Worm (Caenorhabditis elegans) whole organism, L1 larva: ENCODE measurements around the gene C50E3.13.

Experiments
- C34B4.2 ChIP-seq: sonication (generic microtip); optimal IDR thresholded peaks from 2 replicates; lab custom pipeline; 2017; ENCODE audit warnings: mild to moderate bottlenecking, missing genetic modification characterization, missing compliant biosample characterization
- F16B12.6 ChIP-seq: fragments of 150-350 bp; optimal IDR thresholded peaks from 2 replicates; lab custom pipeline; 2014; ENCODE audit warnings: missing biosample characterization, missing genetic modification characterization
- alr-1 ChIP-seq: fragments of 200-800 bp; sonication (Bioruptor generic); optimal IDR thresholded peaks from 2 replicates; lab custom pipeline; 2018; ENCODE audit warnings: borderline replicate concordance, mild to moderate bottlenecking, missing genetic modification characterization, missing compliant biosample characterization
- ama-1 ChIP-seq: fragments of 150-350 bp; optimal IDR thresholded peaks from 2 replicates; lab custom pipeline; 2014
- ceh-63 ChIP-seq: fragments of 200-800 bp; sonication (Bioruptor generic); optimal IDR thresholded peaks from 2 replicates; lab custom pipeline; 2018; ENCODE audit warnings: mild to moderate bottlenecking, missing genetic modification characterization, missing compliant biosample characterization
- ceh-8 ChIP-seq: fragments of 200-800 bp; sonication (Bioruptor generic); optimal IDR thresholded peaks from 2 replicates; lab custom pipeline; 2018; ENCODE audit warnings: mild to moderate bottlenecking, missing genetic modification characterization, moderate library complexity, missing compliant biosample characterization
- ceh-90 ChIP-seq: sonication (generic microtip); optimal IDR thresholded peaks from 2 replicates; lab custom pipeline; 2016; ENCODE audit warnings: missing genetic modification characterization, missing compliant biosample characterization
- dpl-1 ChIP-seq, 3 experiments: fragments of 150-350 bp in 2 of 3; sonication (generic microtip) in 1 of 3; optimal IDR thresholded peaks; 2 replicates each; lab custom pipeline; 2014 to 2017; ENCODE audit warnings: missing biosample characterization in 3 of 3, missing genetic modification characterization in 3 of 3, missing genetic modification reagents in 3 of 3
- dsc-1 ChIP-seq: sonication (generic microtip); optimal IDR thresholded peaks from 2 replicates; lab custom pipeline; 2016; ENCODE audit warnings: mild to moderate bottlenecking, missing genetic modification characterization, missing compliant biosample characterization
- efl-1 ChIP-seq, 4 experiments: fragments of 150-350 bp; optimal IDR thresholded peaks in 3 of 4; peaks in 1 of 4; 1 replicate in 1 of 4; 2 replicates in 3 of 4; lab custom pipeline; 2014; ENCODE audit warnings: missing biosample characterization in 2 of 4, missing genetic modification characterization in 2 of 4, missing genetic modification reagents in 2 of 4
- egl-13 ChIP-seq: sonication (generic microtip); optimal IDR thresholded peaks from 2 replicates; lab custom pipeline; 2016; ENCODE audit warnings: missing genotype, missing genetic modification reagents, missing genetic modification characterization, missing compliant biosample characterization
- elt-2 ChIP-seq: sonication (generic microtip); optimal IDR thresholded peaks from 2 replicates; lab custom pipeline; 2016; ENCODE audit warnings: missing genetic modification characterization, mild to moderate bottlenecking, inconsistent platforms, missing compliant biosample characterization, missing genetic modification reagents
- elt-3 ChIP-seq, 6 experiments: fragments of 150-350 bp in 1 of 6; sonication (generic microtip); optimal IDR thresholded peaks; 2 replicates each; lab custom pipeline; 2017 to 2018; ENCODE audit warnings: missing biosample characterization in 6 of 6, missing genetic modification characterization in 6 of 6, inconsistent platforms in 1 of 6
- fkh-4 ChIP-seq: sonication (generic microtip); optimal IDR thresholded peaks from 2 replicates; lab custom pipeline; 2016; ENCODE audit warnings: missing compliant biosample characterization, missing genetic modification characterization, borderline replicate concordance
- fkh-8 ChIP-seq: sonication (generic microtip); optimal IDR thresholded peaks from 2 replicates; lab custom pipeline; 2016; ENCODE audit warnings: mild to moderate bottlenecking, missing genetic modification characterization, missing compliant biosample characterization
- grh-1 ChIP-seq: fragments of 200-800 bp; sonication (Bioruptor generic); IDR thresholded peaks from 2 replicates; pipeline ENCODE4 v1.3.6; 2022; ENCODE audit warnings: missing genetic modification reagents, missing genetic modification characterization, missing compliant biosample characterization
- hlh-17 ChIP-seq: fragments of 200-800 bp; sonication (Bioruptor generic); optimal IDR thresholded peaks from 2 replicates; lab custom pipeline; 2018; ENCODE audit warnings: missing genetic modification characterization, mild to moderate bottlenecking, missing compliant biosample characterization, moderate library complexity, borderline replicate concordance
- isw-1 ChIP-seq: fragments of 200-800 bp; sonication (Bioruptor generic); IDR thresholded peaks from 2 replicates; pipeline ENCODE4 v1.3.6; 2022; ENCODE audit warnings: missing genetic modification characterization, missing compliant biosample characterization
- lin-13 ChIP-seq: fragments of 150-350 bp; optimal IDR thresholded peaks from 2 replicates; lab custom pipeline; 2014; ENCODE audit warnings: missing biosample characterization, missing genetic modification reagents, missing genetic modification characterization
- lin-14 ChIP-seq: fragments of 200-800 bp; sonication (Bioruptor generic); optimal IDR thresholded peaks from 2 replicates; lab custom pipeline; 2018; ENCODE audit warnings: mild to moderate bottlenecking, missing genetic modification characterization, moderate library complexity, missing compliant biosample characterization
- lin-15B ChIP-seq: fragments of 150-350 bp; sonication (generic microtip); optimal IDR thresholded peaks from 3 replicates; lab custom pipeline; 2014; ENCODE audit warnings: missing biosample characterization, missing genetic modification characterization
- mdl-1 ChIP-seq, 2 experiments: fragments of 150-350 bp; optimal IDR thresholded peaks; 2 replicates each; lab custom pipeline; 2014 to 2017; ENCODE audit warnings: missing biosample characterization in 2 of 2, missing genetic modification characterization in 2 of 2, inconsistent platforms in 1 of 2
- nhr-28 ChIP-seq: fragments of 150-350 bp; optimal IDR thresholded peaks from 2 replicates; lab custom pipeline; 2014; ENCODE audit warnings: missing biosample characterization, missing genetic modification characterization
- nhr-76 ChIP-seq: sonication (generic microtip); optimal IDR thresholded peaks from 2 replicates; lab custom pipeline; 2017; ENCODE audit warnings: missing biosample characterization, missing genetic modification characterization
- nhr-77 ChIP-seq: fragments of 150-350 bp; optimal IDR thresholded peaks from 2 replicates; lab custom pipeline; 2014; ENCODE audit warnings: missing biosample characterization, missing genetic modification characterization
- nhr-85 ChIP-seq: sonication (generic microtip); peaks from one replicate; lab custom pipeline; 2016; ENCODE audit warnings: missing genetic modification characterization, inconsistent platforms, missing compliant biosample characterization
- pax-3 ChIP-seq: fragments of 200-800 bp; sonication (Bioruptor generic); optimal IDR thresholded peaks from 2 replicates; lab custom pipeline; 2018; ENCODE audit warnings: mild to moderate bottlenecking, missing genetic modification characterization, moderate library complexity, missing compliant biosample characterization
- rnt-1 ChIP-seq: sonication (generic microtip); optimal IDR thresholded peaks from 2 replicates; lab custom pipeline; 2016; ENCODE audit warnings: mild to moderate bottlenecking, missing genetic modification characterization, moderate library complexity, missing compliant biosample characterization
- snpc-4 ChIP-seq: fragments of 150-350 bp; optimal IDR thresholded peaks from 2 replicates; lab custom pipeline; 2014; ENCODE audit warnings: missing biosample characterization, missing genetic modification characterization
- snu-23 ChIP-seq: sonication (generic microtip); optimal IDR thresholded peaks from 2 replicates; lab custom pipeline; 2016; ENCODE audit warnings: missing genetic modification characterization, missing compliant biosample characterization
- sup-37 ChIP-seq: fragments of 200-800 bp; sonication (Bioruptor generic); optimal IDR thresholded peaks from 2 replicates; lab custom pipeline; 2018; ENCODE audit warnings: mild to moderate bottlenecking, missing genetic modification characterization, missing compliant biosample characterization
- tlp-1 ChIP-seq: fragments of 150-350 bp; optimal IDR thresholded peaks from 2 replicates; lab custom pipeline; 2014; ENCODE audit warnings: missing biosample characterization, missing genetic modification characterization
- unc-130 ChIP-seq: fragments of 150-350 bp; optimal IDR thresholded peaks from 2 replicates; lab custom pipeline; 2017; ENCODE audit warnings: missing biosample characterization, missing genetic modification characterization, inconsistent platforms
- unc-30 ChIP-seq: sonication (generic microtip); optimal IDR thresholded peaks from 2 replicates; lab custom pipeline; 2017; ENCODE audit warnings: missing biosample characterization, missing genetic modification characterization
- unc-86 ChIP-seq: sonication (generic microtip); optimal IDR thresholded peaks from 2 replicates; lab custom pipeline; 2016; ENCODE audit warnings: missing genetic modification characterization, missing compliant biosample characterization
- vab-15 ChIP-seq: sonication (generic microtip); optimal IDR thresholded peaks from 2 replicates; lab custom pipeline; 2017; ENCODE audit warnings: missing genotype, mild to moderate bottlenecking, missing genetic modification characterization, missing compliant biosample characterization
- xbp-1 ChIP-seq: sonication (generic microtip); optimal IDR thresholded peaks from 2 replicates; lab custom pipeline; 2016; ENCODE audit warnings: missing genetic modification characterization, missing compliant biosample characterization
- zag-1 ChIP-seq: fragments of 150-350 bp; optimal IDR thresholded peaks from 2 replicates; lab custom pipeline; 2014; ENCODE audit warnings: missing biosample characterization, missing genetic modification characterization
- ztf-11 ChIP-seq, 2 experiments: sonication (generic microtip); optimal IDR thresholded peaks; 2 replicates each; lab custom pipeline; 2016 to 2017; ENCODE audit warnings: missing genetic modification characterization in 2 of 2, missing biosample characterization in 1 of 2, missing compliant biosample characterization in 1 of 2
- ztf-4 ChIP-seq: fragments of 150-350 bp; optimal IDR thresholded peaks from 2 replicates; lab custom pipeline; 2014; ENCODE audit warnings: missing biosample characterization, missing genetic modification characterization

The C50E3.13 gene

ce11 chrV:7649963-7650362 lies 25.9 kb upstream of the C50E3.13 start:
- no peak for TF ChIP-seq unc-130 (tag; lab: Kevin White, UChicago)
- TF ChIP-seq elt-3 (tag; optimal IDR thresholded peaks at IDR 0.05; lab: Kevin White, UChicago): no peak
- TF ChIP-seq ztf-4 (tag; lab: Kevin White, UChicago): no peak
- no peak for TF ChIP-seq ama-1 (lab: Kevin White, UChicago)
- no peak for TF ChIP-seq lin-15B (tag; lab: Kevin White, UChicago)

ce11 chrV:7647147-7647546 lies 23.1 kb upstream of the C50E3.13 start:
- no peak for TF ChIP-seq efl-1 (optimal IDR thresholded peaks at IDR 0.05; lab: Kevin White, UChicago)
- peak in 1 of 2 experiments; percentile 57 for TF ChIP-seq efl-1 (GFP tag; optimal IDR thresholded peaks at IDR 0.05 in 1 of 2; lab: Kevin White, UChicago)
- TF ChIP-seq mdl-1 (tag; optimal IDR thresholded peaks at IDR 0.05; lab: Kevin White, UChicago): no peak

ce11 chrV:7645454-7645853 lies 21.4 kb upstream of the C50E3.13 start, which contains the start of gene str-47:
TSS of gene str-47 (plus strand) at chrV:7645754.
- TF ChIP-seq isw-1 (GFP tag; lab: Robert Waterston, UW): no peak
- no peak for TF ChIP-seq lin-14 (GFP tag; lab: Kevin White, UChicago)
- no peak for TF ChIP-seq lin-13 (GFP tag; lab: Kevin White, UChicago)
- TF ChIP-seq fkh-8 (tag; lab: Kevin White, UChicago): no peak
- no peak for TF ChIP-seq tlp-1
- TF ChIP-seq unc-86 (tag; lab: Kevin White, UChicago): no peak
- no peak for TF ChIP-seq ceh-90
- no peak for TF ChIP-seq snu-23 (GFP tag; lab: Kevin White, UChicago)
- TF ChIP-seq nhr-28: no peak
- no peak for TF ChIP-seq hlh-17
- TF ChIP-seq fkh-4: no peak
- no peak for TF ChIP-seq F16B12.6 (tag; lab: Kevin White, UChicago)
- TF ChIP-seq pax-3 (tag; lab: Kevin White, UChicago): no peak
- no peak for TF ChIP-seq ceh-8 (GFP tag; lab: Kevin White, UChicago)
- no peak for TF ChIP-seq nhr-85 (tag; lab: Kevin White, UChicago)
- no peak for TF ChIP-seq unc-30 (tag; lab: Kevin White, UChicago)
- no peak for TF ChIP-seq alr-1 (tag; lab: Kevin White, UChicago)
- TF ChIP-seq C34B4.2 (tag; lab: Kevin White, UChicago): no peak
- no peak for TF ChIP-seq ama-1 (lab: Kevin White, UChicago)
- TF ChIP-seq dsc-1 (tag; lab: Kevin White, UChicago): no peak

- TF ChIP-seq snpc-4 (tag; lab: Kevin White, UChicago): no peak
- no peak for TF ChIP-seq elt-2 (tag; lab: Kevin White, UChicago)
- TF ChIP-seq lin-15B (tag; lab: Kevin White, UChicago): no peak
- TF ChIP-seq xbp-1 (tag; lab: Kevin White, UChicago): no peak
- TF ChIP-seq dpl-1 (GFP tag; optimal IDR thresholded peaks at IDR 0.05; lab: Kevin White, UChicago): no peak
- TF ChIP-seq nhr-76 (tag; lab: Kevin White, UChicago): no peak
- no peak for TF ChIP-seq sup-37 (GFP tag; lab: Kevin White, UChicago)
- no peak for TF ChIP-seq zag-1 (tag; lab: Kevin White, UChicago)
- TF ChIP-seq isw-1 (GFP tag; lab: Robert Waterston, UW): no peak
These were observed 19.4 kb upstream of the C50E3.13 start, which contains the start of gene F07C4.11 for ce11 chrV:7643416-7643815. TSS of gene F07C4.11 (minus strand) at chrV:7643516.

- TF ChIP-seq vab-15 (tag; lab: Kevin White, UChicago) (no peak), nhr-77 (no peak), ceh-63 (GFP tag; lab: Kevin White, UChicago) (no peak), rnt-1 (tag; lab: Kevin White, UChicago) (no peak), egl-13 (tag; lab: Kevin White, UChicago) (no peak), dpl-1 (GFP tag; optimal IDR thresholded peaks at IDR 0.05; lab: Kevin White, UChicago) (no peak), grh-1 (no peak), ztf-11 (tag; optimal IDR thresholded peaks at IDR 0.05; lab: Kevin White, UChicago) (no peak), lin-14 (GFP tag; lab: Kevin White, UChicago) (no peak)
These were observed 17.7 kb upstream of the C50E3.13 start for ce11 chrV:7641718-7642117.
